Fruit fly (Drosophila melanogaster): ENCODE results near the gene CG4382.

Gene CG4382

DNA sequence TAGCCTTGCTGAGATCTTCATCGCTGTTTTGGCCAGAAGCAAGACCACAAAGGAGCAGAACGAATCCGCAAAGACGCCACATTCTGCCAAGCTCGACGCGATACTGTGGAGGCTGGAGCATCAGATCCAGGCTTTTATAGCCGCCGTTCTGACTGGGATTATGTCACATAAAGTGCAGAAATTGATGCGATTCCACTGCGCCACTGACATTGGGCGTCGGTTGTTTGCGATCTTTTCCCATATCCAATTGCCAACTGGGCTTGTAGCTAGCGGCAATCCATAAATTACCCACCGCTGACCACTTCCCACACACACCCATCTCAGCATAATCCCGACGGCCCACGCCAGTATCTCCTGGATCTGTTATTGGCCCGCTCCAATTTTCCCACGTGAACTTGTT lies at the start of gene CG4382:
Gene CG4382, minus strand, starts transcription at position 101 of the 400 bp plus-strand sequence.
- TF ChIP-seq net (GFP tag; optimal IDR thresholded peaks at IDR 0.05) (no peak), svp (GFP tag) (no peak), CG10669 (GFP tag; optimal IDR thresholded peaks at IDR 0.05) (no peak), Hr39 (GFP tag; optimal IDR thresholded peaks at IDR 0.05) (no peak), CG6792 (GFP tag; optimal IDR thresholded peaks at IDR 0.05) (no peak), Met (GFP tag; optimal IDR thresholded peaks at IDR 0.05) (no peak), CG8632 (GFP tag; optimal IDR thresholded peaks at IDR 0.05) (no peak)

DNA sequence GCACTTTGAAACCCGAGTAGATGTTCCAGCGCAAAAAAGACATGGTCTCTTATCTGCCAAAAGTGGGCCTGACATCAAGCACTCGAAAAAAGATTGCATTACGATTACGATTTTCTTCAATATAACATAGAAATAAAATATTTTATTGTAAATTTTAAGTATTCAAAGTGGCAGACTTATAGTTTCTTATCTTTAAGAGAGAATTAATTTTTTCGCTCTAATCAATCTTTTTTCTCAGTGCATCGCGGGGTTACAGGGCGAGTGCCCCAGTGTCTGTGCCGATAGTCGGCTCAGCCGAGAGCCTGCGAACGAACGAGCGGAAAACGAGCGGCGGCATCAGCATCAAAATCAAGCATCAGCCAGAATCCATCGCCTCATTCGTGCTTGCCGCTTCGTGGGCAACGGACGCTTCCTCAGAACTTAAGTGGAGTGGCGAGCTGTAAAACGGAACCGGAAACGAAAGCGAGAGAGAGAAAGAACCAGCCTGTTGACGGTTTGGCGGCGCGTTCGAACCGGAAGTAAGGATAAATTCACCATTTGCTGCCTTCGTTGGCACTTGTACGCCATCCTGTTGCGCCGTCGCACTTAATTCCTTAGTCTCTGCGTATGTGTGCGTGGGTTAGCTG lies 33.3 kb upstream of the CG4382 start, which contains the start of gene Apoltp:
Gene Apoltp, plus strand, starts transcription at position 369 of the 626 bp plus-strand sequence.
- no peak for TF ChIP-seq CG6854 (GFP tag; optimal IDR thresholded peaks at IDR 0.05)
- peak; percentile 75 for TF ChIP-seq CG10669 (GFP tag; optimal IDR thresholded peaks at IDR 0.05)
- peak; percentile 95 for TF ChIP-seq Eip78C (GFP tag)
- TF ChIP-seq svp (GFP tag): peak; percentile 100
- peak; percentile 74 for TF ChIP-seq CG15336 (GFP tag; IDR thresholded peaks at IDR 0.05)
- peak; percentile 26 for TF ChIP-seq CG1621 (tag; optimal IDR thresholded peaks at IDR 0.05)
- TF ChIP-seq fd59A (GFP tag; optimal IDR thresholded peaks at IDR 0.05): no peak
- TF ChIP-seq CG34406 (GFP tag; optimal IDR thresholded peaks at IDR 0.05): peak; percentile 60
- peak; percentile 75 for TF ChIP-seq cyc (GFP tag; optimal IDR thresholded peaks at IDR 0.05)
- TF ChIP-seq ss (GFP tag; optimal IDR thresholded peaks at IDR 0.05): peak; percentile 60 to 78
- no peak for TF ChIP-seq CG4318 (GFP tag; optimal IDR thresholded peaks at IDR 0.05)
- peak; percentile 70 for TF ChIP-seq Sox102F (GFP tag; optimal IDR thresholded peaks at IDR 0.05)
- peak; percentile 66 for TF ChIP-seq CG6808 (GFP tag; optimal IDR thresholded peaks at IDR 0.05)
- peak; percentile 42 for TF ChIP-seq dac (GFP tag; optimal IDR thresholded peaks at IDR 0.05)
- peak; percentile 84 for TF ChIP-seq Ets96B (tag; optimal IDR thresholded peaks at IDR 0.05)
- peak; percentile 84 for TF ChIP-seq CG6163 (GFP tag; IDR thresholded peaks at IDR 0.05)
- peak; percentile 20 for TF ChIP-seq Hr39 (GFP tag; optimal IDR thresholded peaks at IDR 0.05)
- TF ChIP-seq CG8632 (GFP tag; optimal IDR thresholded peaks at IDR 0.05): peak; percentile 47
- peak; percentile 86 for TF ChIP-seq eg (GFP tag; IDR thresholded peaks at IDR 0.05)
- peak; percentile 35 for TF ChIP-seq Blimp-1 (GFP tag; optimal IDR thresholded peaks at IDR 0.05)
- peak; percentile 76 for TF ChIP-seq CG3032 (tag; optimal IDR thresholded peaks at IDR 0.05)
- TF ChIP-seq topi (GFP tag; optimal IDR thresholded peaks at IDR 0.05): peak; percentile 76
- TF ChIP-seq fkh (GFP tag; optimal IDR thresholded peaks at IDR 0.05): no peak
- peak; percentile 65 for TF ChIP-seq CG7368 (GFP tag; optimal IDR thresholded peaks at IDR 0.05)
- peak; percentile 43 for TF ChIP-seq CG31627 (GFP tag; optimal IDR thresholded peaks at IDR 0.05)
- TF ChIP-seq fd85E (GFP tag; optimal IDR thresholded peaks at IDR 0.05): no peak
- no peak for TF ChIP-seq Hr38 (GFP tag; optimal IDR thresholded peaks at IDR 0.05)
- peak; percentile 84 for TF ChIP-seq CG3919 (GFP tag; optimal IDR thresholded peaks at IDR 0.05)
- peak; percentile 48 for TF ChIP-seq vri (GFP tag; optimal IDR thresholded peaks at IDR 0.05)
- peak; percentile 69 for TF ChIP-seq CG6276 (GFP tag; optimal IDR thresholded peaks at IDR 0.05)
- peak; percentile 69 for TF ChIP-seq Met (GFP tag; optimal IDR thresholded peaks at IDR 0.05)
- peak; percentile 63 for TF ChIP-seq CG11294 (GFP tag; IDR thresholded peaks at IDR 0.05)
- peak; percentile 64 for TF ChIP-seq CG32006 (GFP tag; optimal IDR thresholded peaks at IDR 0.05)
- TF ChIP-seq Gug (GFP tag; IDR thresholded peaks at IDR 0.05): peak; percentile 74
- peak; percentile 68 for TF ChIP-seq Hr4 (GFP tag; optimal IDR thresholded peaks at IDR 0.05)
- peak; percentile 62 for TF ChIP-seq achi (GFP tag; optimal IDR thresholded peaks at IDR 0.05)
- peak; percentile 30 to 33 for TF ChIP-seq salr (GFP tag; optimal IDR thresholded peaks at IDR 0.05)
- peak; percentile 71 for TF ChIP-seq Eip75B (GFP tag; optimal IDR thresholded peaks at IDR 0.05)
- peak; percentile 46 for TF ChIP-seq CG16779 (tag; optimal IDR thresholded peaks at IDR 0.05)
- no peak for TF ChIP-seq Lpt (GFP tag; optimal IDR thresholded peaks at IDR 0.05)
- peak; percentile 57 for TF ChIP-seq CG6792 (GFP tag; optimal IDR thresholded peaks at IDR 0.05)
- peak; percentile 45 for TF ChIP-seq Sox14 (GFP tag; optimal IDR thresholded peaks at IDR 0.05)
- peak; percentile 73 for TF ChIP-seq esn (GFP tag; optimal IDR thresholded peaks at IDR 0.05)
- peak; percentile 66 for TF ChIP-seq Smox (GFP tag; optimal IDR thresholded peaks at IDR 0.05)
- TF ChIP-seq Eip93F (GFP tag; optimal IDR thresholded peaks at IDR 0.05): no peak
- TF ChIP-seq acj6 (GFP tag; optimal IDR thresholded peaks at IDR 0.05): peak; percentile 60
- TF ChIP-seq Sox15 (GFP tag; optimal IDR thresholded peaks at IDR 0.05): peak; percentile 36
